Fruit fly (Drosophila melanogaster): ENCODE data around the gene CG14621.

CG14621 gene

dm6 chrX:22486487-22486886 lies 42.5 kb downstream of the CG14621 start (continued):
- TF ChIP-seq luna (GFP tag; optimal IDR thresholded peaks at IDR 0.05) (no peak), CG12219 (GFP tag; optimal IDR thresholded peaks at IDR 0.05) (no peak), CG2889 (GFP tag; IDR thresholded peaks at IDR 0.05) (no peak), hkb (optimal IDR thresholded peaks at IDR 0.05) (no peak), hkb (GFP tag; IDR thresholded peaks at IDR 0.05) (no peak), Usf (GFP tag; optimal IDR thresholded peaks at IDR 0.05) (no peak), CG7963 (GFP tag; IDR thresholded peaks at IDR 0.05; ENCODE audit: partially characterized antibody) (0 out of 3 replicates have a peak, but pooled peaks have one; percentile 37), Scr (GFP tag; IDR thresholded peaks at IDR 0.05; ENCODE audit: partially characterized antibody) (peak; percentile 42), tx (GFP tag; optimal IDR thresholded peaks at IDR 0.05) (no peak), sc (optimal IDR thresholded peaks at IDR 0.05) (no peak), sc (GFP tag; optimal IDR thresholded peaks at IDR 0.05) (no peak), CG5953 (GFP tag; IDR thresholded peaks at IDR 0.05) (no peak), bowl (GFP tag; IDR thresholded peaks at IDR 0.05) (no peak), kay (GFP tag; optimal IDR thresholded peaks at IDR 0.05) (no peak), ash1 (GFP tag; optimal IDR thresholded peaks at IDR 0.05) (no peak), gt (GFP tag; IDR thresholded peaks at IDR 0.05) (no peak), mld (GFP tag; IDR thresholded peaks at IDR 0.05; ENCODE audit: partially characterized antibody) (no peak), caup (GFP tag; optimal IDR thresholded peaks at IDR 0.05; ENCODE audit: severe bottlenecking) (no peak), CG1647 (GFP tag; optimal IDR thresholded peaks at IDR 0.05) (no peak), sob (GFP tag; IDR thresholded peaks at IDR 0.05) (no peak), CG11696 (GFP tag; IDR thresholded peaks at IDR 0.05) (no peak), Myb (GFP tag; optimal IDR thresholded peaks at IDR 0.05) (no peak), GATAe (GFP tag; conservative IDR thresholded peaks at IDR 0.05) (no peak), chinmo (GFP tag; IDR thresholded peaks at IDR 0.05; ENCODE audit: partially characterized antibody) (no peak), E2f1 (GFP tag; IDR thresholded peaks at IDR 0.05) (no peak), CHES-1-like (GFP tag; optimal IDR thresholded peaks at IDR 0.05) (no peak), CG7987 (GFP tag; optimal IDR thresholded peaks at IDR 0.05) (no peak), Kr (GFP tag; optimal IDR thresholded peaks at IDR 0.05) (no peak), CG34376 (GFP tag; optimal IDR thresholded peaks at IDR 0.05) (no peak), HLH4C (GFP tag; IDR thresholded peaks at IDR 0.05; ENCODE audit: partially characterized antibody) (peak; percentile 78; the same call in 2 of the 3 replicates), nerfin-2 (GFP tag; IDR thresholded peaks at IDR 0.05; ENCODE audit: partially characterized antibody) (0 out of 2 replicates have a peak, but pooled peaks have one; percentile 19), crol (GFP tag; IDR thresholded peaks at IDR 0.05) (no peak), cad (GFP tag; optimal IDR thresholded peaks at IDR 0.05) (no peak), tna (GFP tag; IDR thresholded peaks at IDR 0.05; ENCODE audit: partially characterized antibody) (peak; percentile 32; the same call in 1 of the 2 replicates), odd (GFP tag; optimal IDR thresholded peaks at IDR 0.05) (no peak), ftz-f1 (GFP tag; optimal IDR thresholded peaks at IDR 0.05) (no peak), CG7357 (GFP tag; IDR thresholded peaks at IDR 0.05) (no peak), CG13123 (GFP tag; optimal IDR thresholded peaks at IDR 0.05) (no peak), pan (optimal IDR thresholded peaks at IDR 0.05) (no peak), pan (GFP tag; optimal IDR thresholded peaks at IDR 0.05 in 1 of 2, IDR thresholded peaks at IDR 0.05 in 1 of 2) (no peak), Bgb (GFP tag; IDR thresholded peaks at IDR 0.05; ENCODE audit: partially characterized antibody) (peak; percentile 34; the same call in 1 of the 2 replicates), HLHmδ (GFP tag; optimal IDR thresholded peaks at IDR 0.05) (no peak), D19B (GFP tag; optimal IDR thresholded peaks at IDR 0.05) (peak; percentile 53), ac (GFP tag; optimal IDR thresholded peaks at IDR 0.05) (no peak), CG9609 (GFP tag; optimal IDR thresholded peaks at IDR 0.05) (no peak), CG12104 (GFP tag; optimal IDR thresholded peaks at IDR 0.05) (no peak), CG12942 (GFP tag; optimal IDR thresholded peaks at IDR 0.05) (no peak), CG6765 (GFP tag; optimal IDR thresholded peaks at IDR 0.05) (no peak), sisA (GFP tag; IDR thresholded peaks at IDR 0.05) (no peak), CG1602 (GFP tag; optimal IDR thresholded peaks at IDR 0.05) (no peak), PHDP (tag; optimal IDR thresholded peaks at IDR 0.05) (no peak), CG14667 (GFP tag; IDR thresholded peaks at IDR 0.05) (no peak)
